Worm (Caenorhabditis elegans): ENCODE measurements around the gene Y22D7AR.2.

ce11 chrIII:1680996-1681395 lies 24.8 kb upstream of the Y22D7AR.2 start:
- TF ChIP-seq ceh-88 (GFP tag; IDR thresholded peaks at IDR 0.05) (no peak), alr-1 (tag; optimal IDR thresholded peaks at IDR 0.05; ENCODE audit: borderline replicate concordance) (no peak), nhr-12 (tag; optimal IDR thresholded peaks at IDR 0.05) (no peak), nhr-77 (tag; optimal IDR thresholded peaks at IDR 0.05) (no peak), lir-3 (tag; optimal IDR thresholded peaks at IDR 0.05; ENCODE audit: poor library complexity) (no peak), unc-62 (GFP tag; optimal IDR thresholded peaks at IDR 0.05) (no peak), pqm-1 (tag; optimal IDR thresholded peaks at IDR 0.05) (no peak), nhr-76 (tag; optimal IDR thresholded peaks at IDR 0.05) (no peak)

Data from whole organism, L1 larva.